Worm (Caenorhabditis elegans): Measurements from ENCODE around the gene cest-10.

DNA sequence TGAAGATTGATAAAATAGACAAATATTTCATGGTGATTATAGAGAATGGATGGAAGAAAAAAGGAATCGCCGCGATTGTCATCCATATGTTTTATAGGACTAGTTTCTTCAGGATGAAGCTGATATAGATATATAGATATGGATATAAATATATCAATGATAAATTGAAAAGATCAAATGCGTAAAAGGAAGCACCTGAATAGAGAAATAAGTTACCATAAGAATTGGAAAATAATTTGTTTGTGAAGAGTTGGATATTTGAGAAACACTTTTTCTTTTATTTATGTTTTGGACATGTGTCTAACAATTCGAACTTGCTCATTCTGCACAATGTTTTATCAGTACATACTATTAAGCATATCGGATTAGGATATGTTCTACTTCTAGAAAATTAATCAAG, 7.7 kb downstream of the cest-10 start, which contains the start of gene C42D4.13:
- TF ChIP-seq lsy-2 (tag; optimal IDR thresholded peaks at IDR 0.05), result no peak
- no peak for TF ChIP-seq nhr-42 (GFP tag; IDR thresholded peaks at IDR 0.05)
- no peak for TF ChIP-seq aha-1 (tag)
- no peak for TF ChIP-seq F49E8.2 (tag; optimal IDR thresholded peaks at IDR 0.05; ENCODE audit: borderline replicate concordance)
